Worm (Caenorhabditis elegans): ENCODE data around the gene chat-1.

- TF ChIP-seq him-1 (tag; optimal IDR thresholded peaks at IDR 0.05) = no peak
- TF ChIP-seq W03F9.2 (tag; optimal IDR thresholded peaks at IDR 0.05) = no peak
- no peak for TF ChIP-seq dao-5 (tag; optimal IDR thresholded peaks at IDR 0.05)
Observed at ce11 chrIV:4456658-4457057, 9.5 kb downstream of the chat-1 start.
